Worm (Caenorhabditis elegans) whole organism, L1 larva: ENCODE measurements around the gene T06C12.14.
A peak's percentile ranks its signal among the peaks of the same experiment; 100 is the strongest.

Experiments used
- C04F5.9 ChIP-seq: sonication (generic microtip); optimal IDR thresholded peaks from 2 replicates; lab custom pipeline; 2016; ENCODE audit warnings: missing genetic modification characterization, missing compliant biosample characterization
- Y116A8C.19 ChIP-seq: sonication (generic microtip); optimal IDR thresholded peaks from 2 replicates; lab custom pipeline; 2016; ENCODE audit warnings: missing compliant biosample characterization, missing genetic modification characterization, borderline replicate concordance
- alr-1 ChIP-seq: fragments of 200-800 bp; sonication (Bioruptor generic); optimal IDR thresholded peaks from 2 replicates; lab custom pipeline; 2018; ENCODE audit warnings: borderline replicate concordance, mild to moderate bottlenecking, missing genetic modification characterization, missing compliant biosample characterization
- aly-2 ChIP-seq: fragments of 150-350 bp; optimal IDR thresholded peaks from 2 replicates; lab custom pipeline; 2014; ENCODE audit warnings: missing biosample characterization, missing genetic modification characterization
- ama-1 ChIP-seq: fragments of 150-350 bp; optimal IDR thresholded peaks from 2 replicates; lab custom pipeline; 2014
- ceh-90 ChIP-seq: sonication (generic microtip); optimal IDR thresholded peaks from 2 replicates; lab custom pipeline; 2016; ENCODE audit warnings: missing genetic modification characterization, missing compliant biosample characterization
- ces-1 ChIP-seq: fragments of 150-350 bp; optimal IDR thresholded peaks from 2 replicates; lab custom pipeline; 2014; ENCODE audit warnings: missing biosample characterization, missing genetic modification reagents, missing genetic modification characterization
- dsc-1 ChIP-seq: sonication (generic microtip); optimal IDR thresholded peaks from 2 replicates; lab custom pipeline; 2016; ENCODE audit warnings: mild to moderate bottlenecking, missing genetic modification characterization, missing compliant biosample characterization
- efl-1 ChIP-seq, 4 experiments: fragments of 150-350 bp; optimal IDR thresholded peaks in 3 of 4; peaks in 1 of 4; 1 replicate in 1 of 4; 2 replicates in 3 of 4; lab custom pipeline; 2014; ENCODE audit warnings: missing biosample characterization in 2 of 4, missing genetic modification characterization in 2 of 4, missing genetic modification reagents in 2 of 4
- egl-13 ChIP-seq: sonication (generic microtip); optimal IDR thresholded peaks from 2 replicates; lab custom pipeline; 2016; ENCODE audit warnings: missing genotype, missing genetic modification reagents, missing genetic modification characterization, missing compliant biosample characterization
- egl-27 ChIP-seq, 2 experiments: fragments of 150-350 bp in 1 of 2; sonication (generic microtip); optimal IDR thresholded peaks; 3 replicates each; lab custom pipeline; 2017 to 2018; ENCODE audit warnings: missing biosample characterization in 2 of 2, missing genetic modification characterization in 2 of 2, missing genetic modification reagents in 2 of 2
- elt-2 ChIP-seq: sonication (generic microtip); optimal IDR thresholded peaks from 2 replicates; lab custom pipeline; 2016; ENCODE audit warnings: missing genetic modification characterization, mild to moderate bottlenecking, inconsistent platforms, missing compliant biosample characterization, missing genetic modification reagents
- fkh-4 ChIP-seq: sonication (generic microtip); optimal IDR thresholded peaks from 2 replicates; lab custom pipeline; 2016; ENCODE audit warnings: missing compliant biosample characterization, missing genetic modification characterization, borderline replicate concordance
- hpl-2 ChIP-seq: fragments of 150-350 bp; optimal IDR thresholded peaks from 2 replicates; lab custom pipeline; 2014; ENCODE audit warnings: missing biosample characterization, missing genetic modification reagents, missing genetic modification characterization
- irx-1 ChIP-seq: sonication (generic microtip); optimal IDR thresholded peaks from 2 replicates; lab custom pipeline; 2016; ENCODE audit warnings: missing genetic modification characterization, missing compliant biosample characterization
- isw-1 ChIP-seq: fragments of 200-800 bp; sonication (Bioruptor generic); IDR thresholded peaks from 2 replicates; pipeline ENCODE4 v1.3.6; 2022; ENCODE audit warnings: missing genetic modification characterization, missing compliant biosample characterization
- jun-1 ChIP-seq: fragments of 150-350 bp; optimal IDR thresholded peaks from 2 replicates; lab custom pipeline; 2014; ENCODE audit warnings: missing biosample characterization, missing genetic modification reagents, missing genetic modification characterization
- lin-15B ChIP-seq: fragments of 150-350 bp; sonication (generic microtip); optimal IDR thresholded peaks from 3 replicates; lab custom pipeline; 2014; ENCODE audit warnings: missing biosample characterization, missing genetic modification characterization
- mab-9 ChIP-seq: fragments of 200-800 bp; sonication (Bioruptor generic); IDR thresholded peaks from 2 replicates; pipeline ENCODE4 v1.3.6; 2022; ENCODE audit warnings: missing genetic modification reagents, missing genetic modification characterization, missing compliant biosample characterization
- mdl-1 ChIP-seq, 2 experiments: fragments of 150-350 bp; optimal IDR thresholded peaks; 2 replicates each; lab custom pipeline; 2014 to 2017; ENCODE audit warnings: missing biosample characterization in 2 of 2, missing genetic modification characterization in 2 of 2, inconsistent platforms in 1 of 2
- mef-2 ChIP-seq: fragments of 150-350 bp; optimal IDR thresholded peaks from 2 replicates; lab custom pipeline; 2014; ENCODE audit warnings: missing biosample characterization, missing genetic modification characterization
- nhr-12 ChIP-seq: sonication (generic microtip); optimal IDR thresholded peaks from 2 replicates; lab custom pipeline; 2017; ENCODE audit warnings: missing biosample characterization, missing genetic modification characterization
- nhr-71 ChIP-seq: sonication (generic microtip); optimal IDR thresholded peaks from 2 replicates; lab custom pipeline; 2016; ENCODE audit warnings: mild to moderate bottlenecking, missing genetic modification characterization, moderate library complexity, missing compliant biosample characterization
- nhr-90 ChIP-seq: sonication (generic microtip); optimal IDR thresholded peaks from 2 replicates; lab custom pipeline; 2016; ENCODE audit warnings: mild to moderate bottlenecking, missing genetic modification characterization, missing compliant biosample characterization; ENCODE audit not compliant: poor library complexity
- snpc-4 ChIP-seq: fragments of 150-350 bp; optimal IDR thresholded peaks from 2 replicates; lab custom pipeline; 2014; ENCODE audit warnings: missing biosample characterization, missing genetic modification characterization
- sox-4 ChIP-seq: sonication (generic microtip); optimal IDR thresholded peaks from 2 replicates; lab custom pipeline; 2016; ENCODE audit warnings: missing genetic modification characterization, missing compliant biosample characterization
- sup-37 ChIP-seq: fragments of 200-800 bp; sonication (Bioruptor generic); optimal IDR thresholded peaks from 2 replicates; lab custom pipeline; 2018; ENCODE audit warnings: mild to moderate bottlenecking, missing genetic modification characterization, missing compliant biosample characterization
- tbx-2 ChIP-seq: sonication (generic microtip); optimal IDR thresholded peaks from 2 replicates; lab custom pipeline; 2016; ENCODE audit warnings: missing genetic modification characterization, missing compliant biosample characterization
- vab-15 ChIP-seq: sonication (generic microtip); optimal IDR thresholded peaks from 2 replicates; lab custom pipeline; 2017; ENCODE audit warnings: missing genotype, mild to moderate bottlenecking, missing genetic modification characterization, missing compliant biosample characterization
- zip-4 ChIP-seq: fragments of 200-800 bp; sonication (Bioruptor generic); optimal IDR thresholded peaks from 2 replicates; lab custom pipeline; 2018; ENCODE audit warnings: mild to moderate bottlenecking, missing genetic modification characterization, moderate library complexity, missing compliant biosample characterization
- ztf-11 ChIP-seq, 2 experiments: sonication (generic microtip); optimal IDR thresholded peaks; 2 replicates each; lab custom pipeline; 2016 to 2017; ENCODE audit warnings: missing genetic modification characterization in 2 of 2, missing biosample characterization in 1 of 2, missing compliant biosample characterization in 1 of 2

The T06C12.14 gene

DNA sequence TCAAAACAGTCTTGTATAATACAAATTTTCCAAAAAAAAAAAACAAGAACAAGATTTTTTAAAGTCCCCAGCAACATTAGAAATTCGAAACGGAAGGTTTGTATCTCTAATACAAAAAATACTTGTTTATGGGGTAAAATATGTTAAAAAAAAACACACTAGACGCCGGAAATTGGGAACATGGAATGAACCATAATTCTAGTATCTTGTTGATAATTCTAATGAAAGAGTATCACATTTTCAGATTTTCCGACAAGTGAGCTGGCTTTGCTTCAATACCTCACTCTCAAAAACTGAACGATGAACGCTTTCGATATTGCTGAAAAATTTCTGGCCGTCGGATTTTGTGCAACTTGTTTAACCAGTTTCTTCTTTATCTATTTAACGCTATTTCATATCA is 2.1 kb upstream of the T06C12.14 start, which contains the start of gene str-60:
TSS of gene str-60 (plus strand) at position 301 of the 400 bp plus-strand sequence.
- TF ChIP-seq dsc-1 (tag; lab: Kevin White, UChicago) (no peak), Y116A8C.19 (tag; lab: Kevin White, UChicago) (no peak)

DNA sequence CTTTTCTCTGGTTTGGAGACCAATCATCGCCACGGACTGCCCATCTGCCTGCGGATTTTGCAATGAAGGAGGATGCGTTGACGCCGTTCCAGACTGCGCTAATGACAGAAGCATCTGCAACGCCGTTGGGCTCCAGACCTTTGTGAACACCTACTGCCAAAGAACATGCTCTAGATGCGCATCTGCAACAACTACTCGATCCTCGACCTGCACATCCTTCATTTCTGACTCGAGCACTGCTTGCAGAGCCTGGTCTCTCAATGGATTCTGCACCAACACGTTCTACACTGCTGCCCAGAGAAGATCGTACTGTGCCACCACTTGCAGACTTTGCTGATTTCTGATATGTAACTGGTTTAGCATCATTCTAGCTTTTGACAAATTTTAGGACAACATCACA is 768 bp downstream of the T06C12.14 start:
- TF ChIP-seq efl-1 (optimal IDR thresholded peaks at IDR 0.05; lab: Kevin White, UChicago): no peak
- TF ChIP-seq efl-1 (GFP tag; optimal IDR thresholded peaks at IDR 0.05 in 1 of 2; lab: Kevin White, UChicago): peak in 1 of 2 experiments; percentile 90
- TF ChIP-seq egl-27 (tag; optimal IDR thresholded peaks at IDR 0.05; lab: Kevin White, UChicago): no peak

ce11 chrV:15905530-15905929 is 5.7 kb downstream of the T06C12.14 start, which contains the start of the genes F35E8.1 and F35E8.2:
F35E8.1 (minus strand) TSS chrV:15905630.
F35E8.2 (plus strand) TSS chrV:15905661.
- peak; percentile 4 for TF ChIP-seq elt-2

- TF ChIP-seq egl-13 (tag; lab: Kevin White, UChicago) (no peak), mab-9 (GFP tag; lab: Robert Waterston, UW) (no peak), nhr-90 (tag; lab: Kevin White, UChicago) (no peak), ama-1 (lab: Kevin White, UChicago) (no peak), mef-2 (tag; lab: Kevin White, UChicago) (no peak), ceh-90 (tag; lab: Kevin White, UChicago) (no peak), jun-1 (tag; lab: Kevin White, UChicago) (no peak)
Observed at ce11 chrV:15911848-15912247, 12.1 kb downstream of the T06C12.14 start, which contains the start of gene F35E8.6. F35E8.6 (plus strand) TSS chrV:15912148.

- TF ChIP-seq irx-1 (tag; lab: Kevin White, UChicago) (no peak), tbx-2 (tag; lab: Kevin White, UChicago) (no peak), egl-13 (tag; lab: Kevin White, UChicago) (no peak), alr-1 (tag; lab: Kevin White, UChicago) (no peak), isw-1 (GFP tag; lab: Robert Waterston, UW) (no peak), lin-15B (tag; lab: Kevin White, UChicago) (no peak), nhr-71 (tag; lab: Kevin White, UChicago) (no peak), ces-1 (GFP tag; lab: Kevin White, UChicago) (no peak)
Observed at ce11 chrV:15912677-15913076, 12.9 kb downstream of the T06C12.14 start.

DNA sequence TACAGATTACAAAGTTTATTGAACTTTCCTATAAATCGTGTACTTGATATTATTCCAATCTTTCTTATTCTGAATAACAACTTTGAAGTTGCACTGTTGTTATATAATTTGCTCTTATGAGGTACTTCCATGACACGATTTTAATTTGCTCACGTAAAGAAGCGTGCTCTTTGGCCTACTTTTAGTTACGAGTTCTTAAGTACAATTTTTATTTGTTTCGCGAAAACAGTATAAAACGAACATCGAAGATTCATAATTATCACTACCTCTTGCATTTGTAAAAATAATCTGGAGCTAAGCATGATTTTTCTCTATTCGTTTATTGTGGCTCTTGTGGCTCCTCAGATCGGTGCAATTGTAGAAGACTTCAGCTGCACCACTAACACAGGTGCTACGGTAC is 13.9 kb downstream of the T06C12.14 start, which contains the start of gene F35E8.7:
TSS of gene F35E8.7 (plus strand) at position 301 of the 400 bp plus-strand sequence.
- no peak for TF ChIP-seq ama-1 (lab: Kevin White, UChicago)

ce11 chrV:15914774-15915173 is 15.0 kb downstream of the T06C12.14 start:
- no peak for TF ChIP-seq elt-2
- TF ChIP-seq vab-15 (tag; lab: Kevin White, UChicago): no peak
- TF ChIP-seq mdl-1 (tag; optimal IDR thresholded peaks at IDR 0.05; lab: Kevin White, UChicago): no peak
- no peak for TF ChIP-seq aly-2
- no peak for TF ChIP-seq ces-1 (GFP tag; lab: Kevin White, UChicago)
- TF ChIP-seq fkh-4 (tag; lab: Kevin White, UChicago): no peak
- no peak for TF ChIP-seq egl-13 (tag; lab: Kevin White, UChicago)
- no peak for TF ChIP-seq ztf-11 (tag; optimal IDR thresholded peaks at IDR 0.05; lab: Kevin White, UChicago)
- TF ChIP-seq nhr-90 (tag; lab: Kevin White, UChicago): no peak
- TF ChIP-seq C04F5.9 (tag; lab: Kevin White, UChicago): no peak
- no peak for TF ChIP-seq hpl-2 (GFP tag; lab: Kevin White, UChicago)
- no peak for TF ChIP-seq irx-1 (tag; lab: Kevin White, UChicago)
- no peak for TF ChIP-seq nhr-12 (tag; lab: Kevin White, UChicago)
- no peak for TF ChIP-seq snpc-4 (tag; lab: Kevin White, UChicago)
- no peak for TF ChIP-seq sox-4 (tag; lab: Kevin White, UChicago)
- no peak for TF ChIP-seq nhr-71 (tag; lab: Kevin White, UChicago)
- TF ChIP-seq zip-4 (GFP tag; lab: Kevin White, UChicago): no peak
- no peak for TF ChIP-seq sup-37
- no peak for TF ChIP-seq lin-15B (tag; lab: Kevin White, UChicago)
- TF ChIP-seq egl-27 (tag; optimal IDR thresholded peaks at IDR 0.05; lab: Kevin White, UChicago): no peak
